Fruit fly (Drosophila melanogaster) whole organism, embryonic: ENCODE measurements around the gene Snx6.

ENCODE experiments used
- Abd-B ChIP-seq: fragments of 200-800 bp; sonication (Bioruptor generic); optimal IDR thresholded peaks from 2 replicates; lab custom pipeline; 2018; ENCODE audit warnings: missing biosample characterization, mild to moderate bottlenecking, missing genetic modification characterization, moderate library complexity
- Blimp-1 ChIP-seq: fragments of 200-800 bp; sonication (Bioruptor generic); optimal IDR thresholded peaks from 3 replicates; lab custom pipeline; 2018; ENCODE audit warnings: missing biosample characterization, missing genetic modification characterization, mild to moderate bottlenecking, moderate library complexity, missing genetic modification reagents
- CG10274 ChIP-seq: fragments of 200-800 bp; sonication (Bioruptor generic); optimal IDR thresholded peaks from 3 replicates; lab custom pipeline; 2017; ENCODE audit warnings: missing biosample characterization, mild to moderate bottlenecking, missing genetic modification characterization
- CG10462 ChIP-seq: fragments of 200-800 bp; sonication (Bioruptor generic); optimal IDR thresholded peaks from 2 replicates; lab custom pipeline; 2016; ENCODE audit warnings: missing biosample characterization, missing genetic modification characterization
- CG10543 ChIP-seq: fragments of 200-800 bp; sonication (Bioruptor generic); optimal IDR thresholded peaks from 3 replicates; lab custom pipeline; 2017; ENCODE audit warnings: missing biosample characterization, mild to moderate bottlenecking, missing genetic modification characterization, moderate library complexity
- CG11093 ChIP-seq: fragments of 200-800 bp; sonication (Bioruptor generic); IDR thresholded peaks from 3 replicates; pipeline ENCODE4 v1.3.6; 2022; ENCODE audit warnings: missing biosample characterization, missing genetic modification characterization
- CG11456 ChIP-seq: fragments of 200-800 bp; sonication (Bioruptor generic); IDR thresholded peaks from 3 replicates; pipeline ENCODE4 v1.3.6; 2022; ENCODE audit warnings: missing biosample characterization, missing genetic modification characterization
- CG12659 ChIP-seq: fragments of 200-800 bp; sonication (Bioruptor generic); optimal IDR thresholded peaks from 3 replicates; lab custom pipeline; 2017; ENCODE audit warnings: mild to moderate bottlenecking, missing biosample characterization, missing genetic modification reagents, missing genetic modification characterization
- CG12769 ChIP-seq: fragments of 200-800 bp; sonication (Bioruptor generic); optimal IDR thresholded peaks from 2 replicates; lab custom pipeline; 2019; ENCODE audit warnings: missing biosample characterization, mild to moderate bottlenecking, missing genetic modification characterization, moderate library complexity
- CG14965 ChIP-seq: fragments of 200-800 bp; sonication (Bioruptor generic); optimal IDR thresholded peaks from 2 replicates; lab custom pipeline; 2016; ENCODE audit warnings: missing biosample characterization, missing genetic modification characterization, borderline replicate concordance
- CG1792 ChIP-seq: fragments of 200-800 bp; sonication (Bioruptor generic); optimal IDR thresholded peaks from 2 replicates; lab custom pipeline; 2016; ENCODE audit warnings: missing biosample characterization, missing genetic modification characterization
- CG2875 ChIP-seq: fragments of 200-800 bp; sonication (Bioruptor generic); optimal IDR thresholded peaks from 2 replicates; lab custom pipeline; 2017; ENCODE audit warnings: missing biosample characterization, mild to moderate bottlenecking, missing genetic modification characterization, missing genetic modification reagents
- CG2889 ChIP-seq: fragments of 200-800 bp; sonication (Bioruptor generic); IDR thresholded peaks from 3 replicates; pipeline ENCODE4 v1.3.6; 2022; ENCODE audit warnings: missing biosample characterization, missing genetic modification characterization
- CG31388 ChIP-seq: fragments of 200-800 bp; sonication (Bioruptor generic); optimal IDR thresholded peaks from 2 replicates; lab custom pipeline; 2016; ENCODE audit warnings: missing biosample characterization, missing genetic modification characterization
- CG3838 ChIP-seq: fragments of 200-800 bp; sonication (Bioruptor generic); optimal IDR thresholded peaks from 3 replicates; lab custom pipeline; 2016; ENCODE audit warnings: missing biosample characterization, missing genetic modification characterization
- CG7357 ChIP-seq: fragments of 200-800 bp; sonication (Bioruptor generic); IDR thresholded peaks from 3 replicates; pipeline ENCODE4 v1.3.6; 2022; ENCODE audit warnings: missing biosample characterization, missing genetic modification characterization
- CG7786 ChIP-seq: fragments of 200-800 bp; sonication (Bioruptor generic); optimal IDR thresholded peaks from 2 replicates; lab custom pipeline; 2016; ENCODE audit warnings: missing biosample characterization, missing genetic modification characterization
- CHES-1-like ChIP-seq: fragments of 200-800 bp; sonication (Bioruptor generic); optimal IDR thresholded peaks from 2 replicates; lab custom pipeline; 2016; ENCODE audit warnings: missing biosample characterization, missing genetic modification characterization
- Camta ChIP-seq: fragments of 200-800 bp; sonication (Bioruptor generic); optimal IDR thresholded peaks from 2 replicates; lab custom pipeline; 2016; ENCODE audit warnings: missing biosample characterization, missing genetic modification characterization
- Fer2 ChIP-seq: fragments of 200-800 bp; sonication (Bioruptor generic); optimal IDR thresholded peaks from 2 replicates; lab custom pipeline; 2018; ENCODE audit warnings: missing biosample characterization, mild to moderate bottlenecking, missing genetic modification characterization, moderate library complexity
- GATAe ChIP-seq: fragments of 200-800 bp; sonication (Bioruptor generic); conservative IDR thresholded peaks from 2 replicates; pipeline ENCODE4 v1.3.6; 2022; ENCODE audit warnings: missing biosample characterization, missing genetic modification characterization
- HHEX ChIP-seq: fragments of 200-800 bp; sonication (Bioruptor generic); optimal IDR thresholded peaks from 3 replicates; lab custom pipeline; 2017; ENCODE audit warnings: missing biosample characterization, mild to moderate bottlenecking, missing genetic modification characterization, missing genetic modification reagents
- Hr3 ChIP-seq: fragments of 200-800 bp; sonication (Bioruptor generic); optimal IDR thresholded peaks from 3 replicates; lab custom pipeline; 2016; ENCODE audit warnings: missing biosample characterization, missing genetic modification characterization
- Neu2 ChIP-seq: fragments of 200-800 bp; sonication (Bioruptor generic); optimal IDR thresholded peaks from 3 replicates; lab custom pipeline; 2016; ENCODE audit warnings: missing biosample characterization, missing genetic modification characterization, borderline replicate concordance
- Nf-YC ChIP-seq: fragments of 200-800 bp; optimal IDR thresholded peaks from 3 replicates; lab custom pipeline; 2019; ENCODE audit warnings: missing biosample characterization, mild to moderate bottlenecking, missing genetic modification characterization, moderate library complexity
- Optix ChIP-seq: fragments of 200-800 bp; sonication (Bioruptor generic); IDR thresholded peaks from 3 replicates; pipeline ENCODE4 v1.3.6; 2022; ENCODE audit warnings: missing biosample characterization, missing genetic modification characterization
- Scr ChIP-seq: fragments of 200-800 bp; sonication (Bioruptor generic); IDR thresholded peaks from 2 replicates; pipeline ENCODE4 v1.3.6; 2022; ENCODE audit warnings: missing biosample characterization, missing genetic modification characterization; ENCODE audit not compliant: partially characterized antibody
- Sin3A ChIP-seq: fragments of >200 bp; optimal IDR thresholded peaks from 2 replicates; lab custom pipeline; 2018
- Six4 ChIP-seq: fragments of 200-800 bp; sonication (Bioruptor generic); optimal IDR thresholded peaks from 2 replicates; lab custom pipeline; 2016; ENCODE audit warnings: missing biosample characterization, missing genetic modification characterization
- Sry-β ChIP-seq: fragments of 200-800 bp; sonication (Bioruptor generic); optimal IDR thresholded peaks from 2 replicates; lab custom pipeline; 2018; ENCODE audit warnings: missing biosample characterization, mild to moderate bottlenecking, missing genetic modification characterization, moderate library complexity
- Taf1 ChIP-seq: fragments of 200-800 bp; sonication (Bioruptor generic); IDR thresholded peaks from 2 replicates; pipeline ENCODE4 v1.3.6; 2022; ENCODE audit warnings: missing biosample characterization, missing genetic modification characterization
- cad ChIP-seq: fragments of >200 bp; optimal IDR thresholded peaks from 2 replicates; lab custom pipeline; 2017; ENCODE audit warnings: missing biosample characterization, missing genetic modification characterization
- cato ChIP-seq: fragments of 200-800 bp; sonication (Bioruptor generic); optimal IDR thresholded peaks from 2 replicates; lab custom pipeline; 2016; ENCODE audit warnings: missing biosample characterization, missing genetic modification characterization, borderline replicate concordance
- cwo ChIP-seq: fragments of 200-800 bp; sonication (Bioruptor generic); optimal IDR thresholded peaks from 3 replicates; lab custom pipeline; 2017; ENCODE audit warnings: missing biosample characterization, missing genetic modification characterization, mild to moderate bottlenecking, moderate library complexity, missing genetic modification reagents
- dmrt11E ChIP-seq: fragments of 200-800 bp; sonication (Bioruptor generic); optimal IDR thresholded peaks from 3 replicates; lab custom pipeline; 2018; ENCODE audit warnings: missing biosample characterization, mild to moderate bottlenecking, missing genetic modification characterization, moderate library complexity
- dysf ChIP-seq: fragments of 200-800 bp; sonication (Bioruptor generic); IDR thresholded peaks from 3 replicates; pipeline ENCODE4 v1.3.6; 2022; ENCODE audit warnings: missing biosample characterization, missing genetic modification characterization
- ftz-f1 ChIP-seq: fragments of 200-800 bp; sonication (Bioruptor generic); optimal IDR thresholded peaks from 2 replicates; lab custom pipeline; 2016; ENCODE audit warnings: missing biosample characterization, missing genetic modification characterization
- ham ChIP-seq: fragments of 200-800 bp; sonication (Bioruptor generic); IDR thresholded peaks from 2 replicates; pipeline ENCODE4 v1.3.6; 2022; ENCODE audit warnings: missing biosample characterization, missing genetic modification characterization
- lmd ChIP-seq: fragments of 200-800 bp; sonication (Bioruptor generic); IDR thresholded peaks from 2 replicates; pipeline ENCODE4 v1.3.6; 2022; ENCODE audit warnings: missing biosample characterization, missing genetic modification characterization
- nerfin-1 ChIP-seq: fragments of 200-800 bp; sonication (Bioruptor generic); optimal IDR thresholded peaks from 3 replicates; lab custom pipeline; 2019; ENCODE audit warnings: missing biosample characterization, mild to moderate bottlenecking, missing genetic modification characterization, moderate library complexity
- otp ChIP-seq: fragments of 200-800 bp; sonication (Bioruptor generic); IDR thresholded peaks from 3 replicates; pipeline ENCODE4, ENCODE4 v1.3.6; 2022; ENCODE audit warnings: missing biosample characterization, missing genetic modification characterization
- pros ChIP-seq: fragments of 200-800 bp; sonication (Bioruptor generic); optimal IDR thresholded peaks from 3 replicates; lab custom pipeline; 2019; ENCODE audit warnings: missing biosample characterization, mild to moderate bottlenecking, missing genetic modification characterization, moderate library complexity
- slou ChIP-seq: fragments of 200-800 bp; sonication (Bioruptor generic); optimal IDR thresholded peaks from 3 replicates; lab custom pipeline; 2016; ENCODE audit warnings: missing biosample characterization, missing genetic modification characterization
- sna ChIP-seq: fragments of 200-800 bp; sonication (Bioruptor generic); IDR thresholded peaks from 2 replicates; pipeline ENCODE4 v1.3.6; 2022; ENCODE audit warnings: missing biosample characterization, missing genetic modification characterization; ENCODE audit not compliant: partially characterized antibody
- so ChIP-seq: fragments of 200-800 bp; sonication (Bioruptor generic); IDR thresholded peaks from 3 replicates; pipeline ENCODE4 v1.3.6; 2022; ENCODE audit warnings: missing biosample characterization, missing genetic modification characterization
- tio ChIP-seq: fragments of 200-800 bp; sonication (Bioruptor generic); optimal IDR thresholded peaks from 2 replicates; lab custom pipeline; 2017; ENCODE audit warnings: missing biosample characterization, missing genetic modification characterization, inconsistent platforms
- tup ChIP-seq: fragments of 200-800 bp; sonication (Bioruptor generic); optimal IDR thresholded peaks from 2 replicates; lab custom pipeline; 2016; ENCODE audit warnings: missing biosample characterization, mild to moderate bottlenecking, missing genetic modification characterization, moderate library complexity
- twi ChIP-seq: fragments of 200-800 bp; optimal IDR thresholded peaks from 2 replicates; lab custom pipeline; 2019; ENCODE audit warnings: missing biosample characterization, mild to moderate bottlenecking, missing genetic modification characterization, moderate library complexity
- usp ChIP-seq: fragments of >200 bp; optimal IDR thresholded peaks from 2 replicates; lab custom pipeline; 2017; ENCODE audit warnings: missing biosample characterization, missing genetic modification characterization
- wdn ChIP-seq: fragments of 200-800 bp; sonication (Bioruptor generic); IDR thresholded peaks from 2 replicates; pipeline ENCODE4 v1.3.6; 2022; ENCODE audit warnings: missing biosample characterization, missing genetic modification characterization
- yki ChIP-seq: fragments of >200 bp; optimal IDR thresholded peaks from 3 replicates; lab custom pipeline; 2018
- zfh1 ChIP-seq: fragments of 200-800 bp; sonication (Bioruptor generic); IDR thresholded peaks from 3 replicates; pipeline ENCODE4 v1.3.6; 2022; ENCODE audit warnings: missing biosample characterization, missing genetic modification characterization

Gene Snx6

dm6 chr2L:8239712-8240245 lies 19.2 kb upstream of the Snx6 start, which contains the start of gene Pvr (continued):
- no peak for TF ChIP-seq Blimp-1 (GFP tag; lab: Kevin White, UChicago)
- no peak for TF ChIP-seq CG7357
- no peak for TF ChIP-seq usp (GFP tag; lab: Kevin White, UChicago)
- peak; percentile 68; the same call in 1 of the 3 replicates for TF ChIP-seq so (GFP tag; lab: Robert Waterston, UW)
- TF ChIP-seq Neu2 = no peak
- no peak for TF ChIP-seq wdn (GFP tag; lab: Robert Waterston, UW)
- TF ChIP-seq CG12769 (tag; lab: Kevin White, UChicago) = no peak
- TF ChIP-seq CG2889 = no peak
- TF ChIP-seq ftz-f1 (GFP tag; lab: Kevin White, UChicago) = no peak
- TF ChIP-seq GATAe (GFP tag; lab: Robert Waterston, UW) = no peak
- TF ChIP-seq tio = no peak
- no peak for TF ChIP-seq cad
- TF ChIP-seq lmd (GFP tag; lab: Robert Waterston, UW) = no peak
- no peak for TF ChIP-seq CG11093 (GFP tag; lab: Robert Waterston, UW)
- no peak for TF ChIP-seq CG10274 (GFP tag; lab: Kevin White, UChicago)
- TF ChIP-seq Hr3 (GFP tag; lab: Kevin White, UChicago) = no peak
- TF ChIP-seq cwo = no peak
- TF ChIP-seq CG3838 (GFP tag; lab: Kevin White, UChicago) = no peak
- no peak for TF ChIP-seq ham (GFP tag; lab: Robert Waterston, UW)
- peak; percentile 10 for TF ChIP-seq Abd-B (GFP tag; lab: Kevin White, UChicago)
- no peak for TF ChIP-seq Fer2 (tag; lab: Kevin White, UChicago)
- no peak for TF ChIP-seq nerfin-1 (tag; lab: Kevin White, UChicago)
- TF ChIP-seq Taf1 (GFP tag; lab: Robert Waterston, UW) = no peak
- peak; percentile 82 for TF ChIP-seq Sin3A (lab: Kevin White, UChicago)
- TF ChIP-seq cato (GFP tag; lab: Kevin White, UChicago) = no peak
- TF ChIP-seq Sry-β = no peak
- no peak for TF ChIP-seq CG7786 (GFP tag; lab: Kevin White, UChicago)
- TF ChIP-seq CG10543 (GFP tag; lab: Kevin White, UChicago) = no peak
- no peak for TF ChIP-seq CG2875 (GFP tag; lab: Kevin White, UChicago)
- TF ChIP-seq Camta (GFP tag; lab: Kevin White, UChicago) = no peak
- no peak for TF ChIP-seq HHEX (GFP tag; lab: Kevin White, UChicago)
- TF ChIP-seq CG10462 = no peak
- no peak for TF ChIP-seq Optix (GFP tag; lab: Robert Waterston, UW)
- TF ChIP-seq CG31388 (GFP tag; lab: Kevin White, UChicago) = no peak
- TF ChIP-seq tup (GFP tag; lab: Kevin White, UChicago) = no peak
- TF ChIP-seq twi (tag; lab: Kevin White, UChicago) = no peak
- no peak for TF ChIP-seq CG11456 (GFP tag; lab: Robert Waterston, UW)
- TF ChIP-seq dysf (GFP tag; lab: Robert Waterston, UW) = no peak
- TF ChIP-seq zfh1 (GFP tag; lab: Robert Waterston, UW) = no peak
- 0 out of 3 replicates have a peak, but pooled peaks have one; percentile 8 for TF ChIP-seq otp (GFP tag; lab: Robert Waterston, UW)
- TF ChIP-seq yki (lab: Kevin White, UChicago) = no peak
- TF ChIP-seq CHES-1-like (GFP tag; lab: Kevin White, UChicago) = no peak
- peak; percentile 55 for TF ChIP-seq CG12659 (GFP tag; lab: Kevin White, UChicago)
- TF ChIP-seq dmrt11E (tag; lab: Kevin White, UChicago) = no peak
- no peak for TF ChIP-seq CG1792 (GFP tag; lab: Kevin White, UChicago)
- no peak for TF ChIP-seq pros
- peak; percentile 93 for TF ChIP-seq Scr (GFP tag; lab: Robert Waterston, UW)
- TF ChIP-seq CG14965 (GFP tag; lab: Kevin White, UChicago) = no peak
- no peak for TF ChIP-seq Nf-YC (tag; lab: Kevin White, UChicago)
- no peak for TF ChIP-seq Six4 (GFP tag; lab: Kevin White, UChicago)
- TF ChIP-seq sna (GFP tag; lab: Robert Waterston, UW) = peak; percentile 96
- no peak for TF ChIP-seq slou
